Worm (Caenorhabditis elegans): Measurements from ENCODE around the gene sra-7.

DNA sequence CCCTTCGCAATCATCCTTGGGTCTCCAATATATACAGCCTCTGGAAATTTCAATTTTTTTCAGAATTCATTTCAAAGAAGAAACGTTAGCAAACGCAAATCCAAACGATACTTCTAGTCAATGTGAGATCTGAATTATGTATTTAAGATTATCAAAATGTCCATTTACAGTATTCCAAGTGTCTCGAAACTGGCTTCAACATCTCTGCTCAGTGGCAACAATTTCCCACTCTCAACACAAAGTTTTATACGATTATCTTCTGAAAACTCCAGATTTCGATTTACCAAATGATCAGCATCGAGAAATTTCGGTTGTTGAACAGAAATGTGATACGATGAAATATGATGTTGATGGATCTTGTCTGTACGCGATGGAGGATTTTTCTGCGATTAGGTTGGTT, 12.1 kb downstream of the sra-7 start:
- TF ChIP-seq ceh-39 (tag; optimal IDR thresholded peaks at IDR 0.05) (no peak), nhr-76 (tag; optimal IDR thresholded peaks at IDR 0.05) (no peak), lsy-2 (tag; optimal IDR thresholded peaks at IDR 0.05) (no peak), unc-120 (tag; optimal IDR thresholded peaks at IDR 0.05; ENCODE audit: poor library complexity, severe bottlenecking) (no peak), mep-1 (tag; optimal IDR thresholded peaks at IDR 0.05) (no peak), lin-32 (GFP tag; optimal IDR thresholded peaks at IDR 0.05) (no peak), bed-3 (GFP tag; optimal IDR thresholded peaks at IDR 0.05) (no peak), elt-3 (tag; optimal IDR thresholded peaks at IDR 0.05) (no peak), nhr-28 (tag; optimal IDR thresholded peaks at IDR 0.05) (no peak), snpc-4 (tag; optimal IDR thresholded peaks at IDR 0.05) (no peak), ztf-11 (tag; optimal IDR thresholded peaks at IDR 0.05) (no peak)
